Fruit fly (Drosophila melanogaster) whole organism, embryonic: ENCODE data around the gene alpha-Man-IIb.
A peak's percentile ranks its signal among the peaks of the same experiment; 100 is the strongest.

Experiments used
- Abd-B ChIP-seq: fragments of 200-800 bp; sonication (Bioruptor generic); optimal IDR thresholded peaks from 2 replicates; lab custom pipeline; 2018; ENCODE audit warnings: missing biosample characterization, mild to moderate bottlenecking, missing genetic modification characterization, moderate library complexity
- BEAF-32 ChIP-seq: fragments of 200-800 bp; sonication (Bioruptor generic); optimal IDR thresholded peaks from 3 replicates; lab custom pipeline; 2017; ENCODE audit warnings: missing biosample characterization, missing genetic modification characterization, mild to moderate bottlenecking, moderate library complexity, missing genetic modification reagents
- CG10462 ChIP-seq: fragments of 200-800 bp; sonication (Bioruptor generic); optimal IDR thresholded peaks from 2 replicates; lab custom pipeline; 2016; ENCODE audit warnings: missing biosample characterization, missing genetic modification characterization
- CG11723 ChIP-seq: fragments of 200-800 bp; sonication (Bioruptor generic); optimal IDR thresholded peaks from 2 replicates; lab custom pipeline; 2017; ENCODE audit warnings: missing biosample characterization, mild to moderate bottlenecking, missing genetic modification characterization
- CG14014 ChIP-seq: fragments of 200-800 bp; sonication (Bioruptor generic); IDR thresholded peaks from 2 replicates; pipeline ENCODE4 v1.3.6; 2022; ENCODE audit warnings: missing biosample characterization, missing genetic modification characterization
- CG17568 ChIP-seq: fragments of 200-800 bp; sonication (Bioruptor generic); optimal IDR thresholded peaks from 2 replicates; lab custom pipeline; 2018; ENCODE audit warnings: missing biosample characterization, mild to moderate bottlenecking, missing genetic modification characterization, moderate library complexity
- CG1792 ChIP-seq: fragments of 200-800 bp; sonication (Bioruptor generic); optimal IDR thresholded peaks from 2 replicates; lab custom pipeline; 2016; ENCODE audit warnings: missing biosample characterization, missing genetic modification characterization
- CG18599 ChIP-seq: fragments of 200-800 bp; sonication (Bioruptor generic); optimal IDR thresholded peaks from 3 replicates; lab custom pipeline; 2017; ENCODE audit warnings: missing biosample characterization, missing genetic modification characterization, mild to moderate bottlenecking, moderate library complexity, missing genetic modification reagents
- CG2129 ChIP-seq: fragments of 200-800 bp; sonication (Bioruptor generic); IDR thresholded peaks from 2 replicates; pipeline ENCODE4 v1.3.6; 2022; ENCODE audit warnings: missing biosample characterization, missing genetic modification characterization; ENCODE audit not compliant: partially characterized antibody
- CG3838 ChIP-seq: fragments of 200-800 bp; sonication (Bioruptor generic); optimal IDR thresholded peaks from 3 replicates; lab custom pipeline; 2016; ENCODE audit warnings: missing biosample characterization, missing genetic modification characterization
- CG3847 ChIP-seq: fragments of 200-800 bp; sonication (Bioruptor generic); IDR thresholded peaks from 2 replicates; pipeline ENCODE4 v1.3.6; 2022; ENCODE audit warnings: missing biosample characterization, missing genetic modification characterization
- CG4282 ChIP-seq: fragments of 200-800 bp; sonication (Bioruptor generic); optimal IDR thresholded peaks from 2 replicates; lab custom pipeline; 2016; ENCODE audit warnings: missing biosample characterization, missing genetic modification characterization
- CG4730 ChIP-seq: fragments of 200-800 bp; sonication (Bioruptor generic); IDR thresholded peaks from 2 replicates; pipeline ENCODE4 v1.3.6; 2022; ENCODE audit warnings: missing biosample characterization, missing genetic modification characterization
- CG4820 ChIP-seq: fragments of 200-800 bp; sonication (Bioruptor generic); optimal IDR thresholded peaks from 3 replicates; lab custom pipeline; 2016; ENCODE audit warnings: missing biosample characterization, missing genetic modification characterization
- CG8290 ChIP-seq, 3 experiments: fragments of 200-800 bp; sonication (Bioruptor generic); optimal IDR thresholded peaks; 2 replicates each; lab custom pipeline; 2016 to 2019; ENCODE audit warnings: missing biosample characterization in 3 of 3, missing genetic modification characterization in 3 of 3, mild to moderate bottlenecking in 2 of 3, moderate library complexity in 1 of 3
- Chrac-16 ChIP-seq: fragments of 200-800 bp; sonication (Bioruptor generic); optimal IDR thresholded peaks from 3 replicates; lab custom pipeline; 2016; ENCODE audit warnings: missing biosample characterization, missing genetic modification characterization
- Dek ChIP-seq: fragments of 200-800 bp; sonication (Bioruptor generic); optimal IDR thresholded peaks from 3 replicates; lab custom pipeline; 2019; ENCODE audit warnings: missing biosample characterization, mild to moderate bottlenecking, missing genetic modification characterization, moderate library complexity
- Dip2 ChIP-seq: fragments of 200-800 bp; sonication (Bioruptor generic); IDR thresholded peaks from 2 replicates; pipeline ENCODE4 v1.3.6; 2022; ENCODE audit warnings: missing biosample characterization, missing genetic modification characterization
- Hey ChIP-seq: fragments of 200-800 bp; sonication (Bioruptor generic); optimal IDR thresholded peaks from 3 replicates; lab custom pipeline; 2018; ENCODE audit warnings: missing biosample characterization, mild to moderate bottlenecking, missing genetic modification characterization
- HmgZ ChIP-seq: fragments of 200-800 bp; sonication (Bioruptor generic); optimal IDR thresholded peaks from 2 replicates; lab custom pipeline; 2018; ENCODE audit warnings: missing biosample characterization, mild to moderate bottlenecking, missing genetic modification characterization
- Jarid2 ChIP-seq: fragments of 200-800 bp; sonication (Bioruptor generic); optimal IDR thresholded peaks from 3 replicates; lab custom pipeline; 2017; ENCODE audit warnings: mild to moderate bottlenecking, missing biosample characterization, missing genetic modification reagents, missing genetic modification characterization
- Med ChIP-seq: fragments of 200-800 bp; sonication (Bioruptor generic); peaks from one replicate; lab custom pipeline; 2016; ENCODE audit warnings: missing biosample characterization, missing genetic modification characterization, mild to moderate bottlenecking, inconsistent platforms, moderate library complexity
- Meics ChIP-seq: fragments of 200-800 bp; sonication (Bioruptor generic); optimal IDR thresholded peaks from 2 replicates; lab custom pipeline; 2017; ENCODE audit warnings: missing biosample characterization, mild to moderate bottlenecking, missing genetic modification characterization
- Poxn ChIP-seq: fragments of 200-800 bp; sonication (Bioruptor generic); IDR thresholded peaks from 2 replicates; pipeline ENCODE4 v1.3.6; 2022; ENCODE audit warnings: missing biosample characterization, missing genetic modification characterization
- Sry-β ChIP-seq: fragments of 200-800 bp; sonication (Bioruptor generic); optimal IDR thresholded peaks from 2 replicates; lab custom pipeline; 2018; ENCODE audit warnings: missing biosample characterization, mild to moderate bottlenecking, missing genetic modification characterization, moderate library complexity
- Taf1 ChIP-seq: fragments of 200-800 bp; sonication (Bioruptor generic); IDR thresholded peaks from 2 replicates; pipeline ENCODE4 v1.3.6; 2022; ENCODE audit warnings: missing biosample characterization, missing genetic modification characterization
- bsh ChIP-seq, 2 experiments: fragments of 200-800 bp; sonication (Bioruptor generic); optimal IDR thresholded peaks; 2 replicates each; lab custom pipeline; 2017 to 2018; ENCODE audit warnings: mild to moderate bottlenecking in 2 of 2, missing biosample characterization in 2 of 2, missing genetic modification characterization in 2 of 2, moderate library complexity in 1 of 2
- crol ChIP-seq: fragments of 200-800 bp; sonication (Bioruptor generic); IDR thresholded peaks from 2 replicates; pipeline ENCODE4 v1.3.6; 2022; ENCODE audit warnings: missing biosample characterization, missing genetic modification characterization
- gem ChIP-seq: fragments of 200-800 bp; sonication (Bioruptor generic); optimal IDR thresholded peaks from 2 replicates; lab custom pipeline; 2019; ENCODE audit warnings: missing biosample characterization, mild to moderate bottlenecking, missing genetic modification characterization, moderate library complexity
- h ChIP-seq: fragments of >200 bp; optimal IDR thresholded peaks from 2 replicates; lab custom pipeline; 2017
- ham ChIP-seq: fragments of 200-800 bp; sonication (Bioruptor generic); IDR thresholded peaks from 2 replicates; pipeline ENCODE4 v1.3.6; 2022; ENCODE audit warnings: missing biosample characterization, missing genetic modification characterization
- hth ChIP-seq: fragments of >200 bp; optimal IDR thresholded peaks from 2 replicates; lab custom pipeline; 2017; ENCODE audit warnings: inconsistent platforms
- klu ChIP-seq: fragments of 200-800 bp; sonication (Bioruptor generic); IDR thresholded peaks from 2 replicates; pipeline ENCODE4 v1.3.6; 2022; ENCODE audit warnings: missing biosample characterization, missing genetic modification characterization
- lab ChIP-seq: fragments of 200-800 bp; sonication (Bioruptor generic); optimal IDR thresholded peaks from 3 replicates; lab custom pipeline; 2017; ENCODE audit warnings: missing biosample characterization, missing genetic modification characterization, mild to moderate bottlenecking, moderate library complexity, missing genetic modification reagents
- lilli ChIP-seq: fragments of 200-800 bp; sonication (Bioruptor generic); optimal IDR thresholded peaks from 3 replicates; lab custom pipeline; 2016; ENCODE audit warnings: missing biosample characterization, missing genetic modification characterization
- lmd ChIP-seq: fragments of 200-800 bp; sonication (Bioruptor generic); IDR thresholded peaks from 2 replicates; pipeline ENCODE4 v1.3.6; 2022; ENCODE audit warnings: missing biosample characterization, missing genetic modification characterization
- lola ChIP-seq, 3 experiments: fragments of >200 bp in 2 of 3; fragments of 200-800 bp in 1 of 3; sonication (Bioruptor generic) in 1 of 3; optimal IDR thresholded peaks; 2 replicates each; lab custom pipeline; 2017 to 2019; ENCODE audit warnings: missing biosample characterization in 3 of 3, missing genetic modification characterization in 3 of 3, mild to moderate bottlenecking in 1 of 3, moderate library complexity in 1 of 3
- mirr ChIP-seq: fragments of 200-800 bp; sonication (Bioruptor generic); optimal IDR thresholded peaks from 3 replicates; lab custom pipeline; 2018; ENCODE audit warnings: missing biosample characterization, mild to moderate bottlenecking, missing genetic modification characterization
- mld ChIP-seq: fragments of 200-800 bp; sonication (Bioruptor generic); IDR thresholded peaks from 3 replicates; pipeline ENCODE4 v1.3.6; 2022; ENCODE audit warnings: missing biosample characterization, missing genetic modification characterization; ENCODE audit not compliant: partially characterized antibody
- nom ChIP-seq: fragments of 200-800 bp; sonication (Bioruptor generic); optimal IDR thresholded peaks from 2 replicates; lab custom pipeline; 2017; ENCODE audit warnings: missing biosample characterization, missing genetic modification characterization, mild to moderate bottlenecking, moderate library complexity, missing genetic modification reagents
- odd ChIP-seq: fragments of 200-800 bp; sonication (Bioruptor generic); optimal IDR thresholded peaks from 2 replicates; lab custom pipeline; 2017; ENCODE audit warnings: missing biosample characterization, mild to moderate bottlenecking, missing genetic modification characterization
- otp ChIP-seq: fragments of 200-800 bp; sonication (Bioruptor generic); IDR thresholded peaks from 3 replicates; pipeline ENCODE4, ENCODE4 v1.3.6; 2022; ENCODE audit warnings: missing biosample characterization, missing genetic modification characterization
- peb ChIP-seq: fragments of 200-800 bp; sonication (Bioruptor generic); IDR thresholded peaks from 2 replicates; pipeline ENCODE4 v1.3.6; 2022; ENCODE audit warnings: missing biosample characterization, missing genetic modification characterization
- row ChIP-seq: fragments of 200-800 bp; sonication (Bioruptor generic); IDR thresholded peaks from 3 replicates; pipeline ENCODE4 v1.3.6; 2022; ENCODE audit warnings: missing biosample characterization, missing genetic modification characterization
- scrt ChIP-seq: fragments of 200-800 bp; sonication (Bioruptor generic); optimal IDR thresholded peaks from 2 replicates; lab custom pipeline; 2018; ENCODE audit warnings: missing biosample characterization, mild to moderate bottlenecking, missing genetic modification characterization, moderate library complexity
- slbo ChIP-seq: fragments of 200-800 bp; sonication (Bioruptor generic); IDR thresholded peaks from 2 replicates; pipeline ENCODE4 v1.3.6; 2022; ENCODE audit warnings: missing biosample characterization, missing genetic modification characterization
- tap ChIP-seq: fragments of 200-800 bp; optimal IDR thresholded peaks from 3 replicates; lab custom pipeline; 2019; ENCODE audit warnings: missing biosample characterization, mild to moderate bottlenecking, missing genetic modification characterization, moderate library complexity
- twi ChIP-seq: fragments of 200-800 bp; optimal IDR thresholded peaks from 2 replicates; lab custom pipeline; 2019; ENCODE audit warnings: missing biosample characterization, mild to moderate bottlenecking, missing genetic modification characterization, moderate library complexity
- vfl ChIP-seq: fragments of 200-800 bp; sonication (Bioruptor generic); optimal IDR thresholded peaks from 2 replicates; lab custom pipeline; 2016; ENCODE audit warnings: missing biosample characterization, missing genetic modification characterization
- vnd ChIP-seq: fragments of 200-800 bp; sonication (Bioruptor generic); IDR thresholded peaks from 3 replicates; pipeline ENCODE4 v1.3.6; 2022; ENCODE audit warnings: missing biosample characterization, missing genetic modification characterization; ENCODE audit not compliant: partially characterized antibody
- vvl ChIP-seq: fragments of 200-800 bp; sonication (Bioruptor generic); IDR thresholded peaks from 2 replicates; pipeline ENCODE4 v1.3.6; 2022; ENCODE audit warnings: missing biosample characterization, missing genetic modification characterization

The alpha-Man-IIb gene

dm6 chr3R:15784298-15784697 lies 19.8 kb upstream of the alpha-Man-IIb start (continued):
- TF ChIP-seq Med (GFP tag; lab: Kevin White, UChicago) (no peak), CG8290 (GFP tag; optimal IDR thresholded peaks at IDR 0.05; lab: Kevin White, UChicago) (no peak), CG8290 (tag; optimal IDR thresholded peaks at IDR 0.05; lab: Kevin White, UChicago) (no peak), peb (GFP tag; lab: Robert Waterston, UW) (no peak), Sry-β (GFP tag; lab: Kevin White, UChicago) (no peak), tap (tag; lab: Kevin White, UChicago) (no peak), bsh (GFP tag; optimal IDR thresholded peaks at IDR 0.05; lab: Kevin White, UChicago) (no peak), Dip2 (GFP tag; lab: Robert Waterston, UW) (no peak), Jarid2 (GFP tag; lab: Kevin White, UChicago) (no peak), CG4730 (GFP tag; lab: Robert Waterston, UW) (no peak), Dek (no peak), CG14014 (GFP tag; lab: Robert Waterston, UW) (0 out of 2 replicates have a peak, but pooled peaks have one; percentile 11), BEAF-32 (GFP tag; lab: Kevin White, UChicago) (no peak), Abd-B (GFP tag; lab: Kevin White, UChicago) (no peak), lmd (GFP tag; lab: Robert Waterston, UW) (0 out of 2 replicates have a peak, but pooled peaks have one; percentile 9), vfl (GFP tag; lab: Kevin White, UChicago) (no peak), ham (GFP tag; lab: Robert Waterston, UW) (no peak), otp (no peak), CG3847 (GFP tag; lab: Robert Waterston, UW) (0 out of 2 replicates have a peak, but pooled peaks have one; percentile 16), CG18599 (peak; percentile 45), CG3838 (no peak), Chrac-16 (GFP tag; lab: Kevin White, UChicago) (no peak), CG2129 (GFP tag; lab: Robert Waterston, UW) (no peak), CG1792 (GFP tag; lab: Kevin White, UChicago) (no peak), CG4820 (GFP tag; lab: Kevin White, UChicago) (no peak), CG4282 (GFP tag; lab: Kevin White, UChicago) (no peak), Meics (peak; percentile 26), gem (tag; lab: Kevin White, UChicago) (no peak), nom (GFP tag; lab: Kevin White, UChicago) (no peak), CG10462 (GFP tag; lab: Kevin White, UChicago) (no peak), CG11723 (GFP tag; lab: Kevin White, UChicago) (no peak), Hey (tag; lab: Kevin White, UChicago) (no peak), lola (GFP tag; optimal IDR thresholded peaks at IDR 0.05; lab: Kevin White, UChicago) (no peak), mld (GFP tag; lab: Robert Waterston, UW) (no peak), CG17568 (GFP tag; lab: Kevin White, UChicago) (no peak), vnd (no peak), twi (tag; lab: Kevin White, UChicago) (no peak), hth (lab: Kevin White, UChicago) (no peak), HmgZ (tag; lab: Kevin White, UChicago) (no peak), scrt (GFP tag; lab: Kevin White, UChicago) (no peak), klu (no peak), mirr (GFP tag; lab: Kevin White, UChicago) (no peak), slbo (GFP tag; lab: Robert Waterston, UW) (peak; percentile 54), lab (GFP tag; lab: Kevin White, UChicago) (peak; percentile 18), lilli (GFP tag; lab: Kevin White, UChicago) (no peak), Poxn (GFP tag; lab: Robert Waterston, UW) (no peak), odd (GFP tag; lab: Kevin White, UChicago) (no peak), vvl (GFP tag; lab: Robert Waterston, UW) (no peak), Taf1 (GFP tag; lab: Robert Waterston, UW) (no peak), crol (no peak), h (lab: Kevin White, UChicago) (no peak), row (GFP tag; lab: Robert Waterston, UW) (no peak; the same call in 2 of the 3 replicates)
